Fruit fly (Drosophila melanogaster) whole organism, embryonic: ENCODE data around the gene CG15803.

ENCODE experiments used
- CG13287 ChIP-seq: fragments of 200-800 bp; sonication (Bioruptor generic); IDR thresholded peaks from 2 replicates; pipeline ENCODE4 v1.3.6; 2022; ENCODE audit warnings: missing biosample characterization, missing genetic modification characterization; ENCODE audit not compliant: partially characterized antibody
- sr ChIP-seq: fragments of 200-800 bp; sonication (Bioruptor generic); IDR thresholded peaks from 3 replicates; pipeline ENCODE4 v1.3.6; 2022; ENCODE audit warnings: missing biosample characterization, missing genetic modification characterization
- usp ChIP-seq: fragments of >200 bp; optimal IDR thresholded peaks from 2 replicates; lab custom pipeline; 2017; ENCODE audit warnings: missing biosample characterization, missing genetic modification characterization
- vfl ChIP-seq: fragments of 200-800 bp; sonication (Bioruptor generic); optimal IDR thresholded peaks from 2 replicates; lab custom pipeline; 2016; ENCODE audit warnings: missing biosample characterization, missing genetic modification characterization

- no peak for TF ChIP-seq usp (GFP tag; lab: Kevin White, UChicago)
- no peak for TF ChIP-seq CG13287 (GFP tag; lab: Robert Waterston, UW)
- no peak for TF ChIP-seq sr (GFP tag; lab: Robert Waterston, UW)
- TF ChIP-seq vfl (GFP tag; lab: Kevin White, UChicago), result no peak
Observed at dm6 chr3R:18288677-18289076, 71.9 kb downstream of the CG15803 start, which contains the start of gene CG7131.
